Fruit fly (Drosophila melanogaster): Measurements from ENCODE around the gene Pp1-Y2.

dm6 chrY:3561445-3561844 lies 20.9 kb upstream of the Pp1-Y2 start, which contains the start of gene ORY:
- TF ChIP-seq psq (GFP tag; optimal IDR thresholded peaks at IDR 0.05) (no peak), h (GFP tag; optimal IDR thresholded peaks at IDR 0.05) (no peak), Hr78 (GFP tag; optimal IDR thresholded peaks at IDR 0.05) (no peak), brk (GFP tag; optimal IDR thresholded peaks at IDR 0.05) (no peak), br (GFP tag; optimal IDR thresholded peaks at IDR 0.05) (no peak), fru (GFP tag; optimal IDR thresholded peaks at IDR 0.05) (no peak), sage (GFP tag; optimal IDR thresholded peaks at IDR 0.05) (no peak), GATAd (GFP tag; optimal IDR thresholded peaks at IDR 0.05) (no peak)
